Fruit fly (Drosophila melanogaster) whole organism, prepupa: Measurements from ENCODE around the gene CG1578.

ENCODE experiments used
- CG1621 ChIP-seq: fragments of 200-800 bp; sonication (Bioruptor generic); optimal IDR thresholded peaks from 3 replicates; lab custom pipeline; 2018; ENCODE audit warnings: missing biosample characterization, mild to moderate bottlenecking, missing genetic modification characterization
- CG34406 ChIP-seq: fragments of 200-800 bp; sonication (Bioruptor generic); optimal IDR thresholded peaks from 3 replicates; lab custom pipeline; 2016; ENCODE audit warnings: missing biosample characterization, missing genetic modification characterization
- CG4318 ChIP-seq: fragments of 200-800 bp; sonication (Bioruptor generic); optimal IDR thresholded peaks from 3 replicates; lab custom pipeline; 2017; ENCODE audit warnings: missing biosample characterization, mild to moderate bottlenecking, missing genetic modification characterization
- CG6854 ChIP-seq: fragments of 200-800 bp; sonication (Bioruptor generic); optimal IDR thresholded peaks from 2 replicates; lab custom pipeline; 2017; ENCODE audit warnings: missing biosample characterization, mild to moderate bottlenecking, missing genetic modification characterization
- Ets21C ChIP-seq: fragments of 200-800 bp; sonication (Bioruptor generic); optimal IDR thresholded peaks from 3 replicates; lab custom pipeline; 2016; ENCODE audit warnings: missing biosample characterization, missing genetic modification characterization
- OdsH ChIP-seq: fragments of 200-800 bp; sonication (Bioruptor generic); optimal IDR thresholded peaks from 3 replicates; lab custom pipeline; 2016; ENCODE audit warnings: missing biosample characterization, missing genetic modification characterization
- spab ChIP-seq: fragments of 200-800 bp; sonication (Bioruptor generic); optimal IDR thresholded peaks from 2 replicates; lab custom pipeline; 2017; ENCODE audit warnings: missing biosample characterization, mild to moderate bottlenecking, missing genetic modification characterization, missing genetic modification reagents
- topi ChIP-seq: fragments of 200-800 bp; sonication (Bioruptor generic); optimal IDR thresholded peaks from 3 replicates; lab custom pipeline; 2016; ENCODE audit warnings: missing biosample characterization, missing genetic modification characterization

DNA sequence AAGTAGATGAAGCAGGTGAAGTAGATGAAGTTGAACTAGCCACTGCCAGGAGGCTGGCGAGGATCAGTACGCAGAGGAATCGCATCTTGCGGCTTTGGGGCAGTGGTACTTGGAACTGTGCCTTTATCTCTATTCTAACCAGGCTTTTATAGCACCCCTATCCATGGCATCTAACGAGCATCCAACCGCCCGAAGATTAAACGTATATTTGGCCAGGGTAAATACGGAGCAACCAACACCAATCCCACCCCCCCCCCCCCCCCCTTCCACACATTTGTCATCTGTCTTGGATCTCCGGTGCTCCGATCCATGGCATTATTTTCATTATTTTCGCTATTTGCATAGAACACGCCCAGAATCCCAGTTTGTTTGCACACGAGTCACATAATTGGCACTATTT lies 21.6 kb upstream of the CG1578 start, which contains the start of gene CG15741:
- TF ChIP-seq CG6854 (GFP tag; lab: Kevin White, UChicago) (no peak), OdsH (GFP tag; lab: Kevin White, UChicago) (no peak), CG34406 (GFP tag; lab: Kevin White, UChicago) (no peak), Ets21C (no peak), topi (GFP tag; lab: Kevin White, UChicago) (no peak), spab (no peak), CG1621 (tag; lab: Kevin White, UChicago) (no peak), CG4318 (GFP tag; lab: Kevin White, UChicago) (no peak)
